Fruit fly (Drosophila melanogaster) whole organism: Measurements from ENCODE around the gene nyo.

Experiments used
- CG8478 ChIP-seq: fragments of >200 bp; optimal IDR thresholded peaks from 2 replicates; lab custom pipeline; 2018; ENCODE audit warnings: inconsistent platforms
- Dll ChIP-seq: fragments of >200 bp; optimal IDR thresholded peaks from 2 replicates; lab custom pipeline; 2017
- EcR ChIP-seq, 2 experiments: fragments of >200 bp; optimal IDR thresholded peaks; 2 replicates each; lab custom pipeline; 2017; ENCODE audit warnings: missing biosample characterization in 2 of 2, missing genetic modification characterization in 2 of 2, missing genetic modification reagents in 2 of 2
- pan ChIP-seq: fragments of >200 bp; optimal IDR thresholded peaks from 2 replicates; lab custom pipeline; 2017
- psq ChIP-seq: fragments of >200 bp; optimal IDR thresholded peaks from 2 replicates; lab custom pipeline; 2017
- usp ChIP-seq: fragments of >200 bp; optimal IDR thresholded peaks from 2 replicates; lab custom pipeline; 2017; ENCODE audit warnings: missing biosample characterization, missing genetic modification characterization, mixed read lengths

The nyo gene

dm6 chr3R:31558720-31559280, 16.0 kb downstream of the nyo start:
- no peak for TF ChIP-seq usp (GFP tag; lab: Kevin White, UChicago)
- no peak for TF ChIP-seq CG8478
- TF ChIP-seq pan (lab: Kevin White, UChicago), result no peak
- no peak for TF ChIP-seq psq (lab: Kevin White, UChicago)
- TF ChIP-seq EcR (GFP tag; optimal IDR thresholded peaks at IDR 0.05; lab: Kevin White, UChicago), result no peak
- TF ChIP-seq Dll (lab: Kevin White, UChicago), result no peak

- TF ChIP-seq Dll (lab: Kevin White, UChicago) (no peak), psq (lab: Kevin White, UChicago) (no peak), usp (GFP tag; lab: Kevin White, UChicago) (no peak), EcR (GFP tag; optimal IDR thresholded peaks at IDR 0.05; lab: Kevin White, UChicago) (peak in 1 of 2 experiments; percentile 0), CG8478 (no peak)
These were observed 16.9 kb downstream of the nyo start for dm6 chr3R:31559781-31560180.

dm6 chr3R:31564164-31564563, 21.3 kb downstream of the nyo start:
- TF ChIP-seq psq (lab: Kevin White, UChicago) (no peak), pan (lab: Kevin White, UChicago) (no peak), EcR (GFP tag; optimal IDR thresholded peaks at IDR 0.05; lab: Kevin White, UChicago) (no peak), CG8478 (no peak), Dll (lab: Kevin White, UChicago) (no peak), usp (GFP tag; lab: Kevin White, UChicago) (no peak)

dm6 chr3R:31564588-31564987, 21.8 kb downstream of the nyo start:
- TF ChIP-seq Dll (lab: Kevin White, UChicago) (no peak), CG8478 (no peak), psq (lab: Kevin White, UChicago) (no peak)

- TF ChIP-seq EcR (GFP tag; optimal IDR thresholded peaks at IDR 0.05; lab: Kevin White, UChicago) (no peak), usp (GFP tag; lab: Kevin White, UChicago) (no peak), CG8478 (no peak), Dll (lab: Kevin White, UChicago) (no peak), psq (lab: Kevin White, UChicago) (no peak), pan (lab: Kevin White, UChicago) (no peak)
These were observed 22.9 kb downstream of the nyo start for dm6 chr3R:31565738-31566137.

- TF ChIP-seq psq (lab: Kevin White, UChicago), result no peak
- no peak for TF ChIP-seq EcR (GFP tag; optimal IDR thresholded peaks at IDR 0.05; lab: Kevin White, UChicago)
- no peak for TF ChIP-seq CG8478
- TF ChIP-seq Dll (lab: Kevin White, UChicago), result no peak
- no peak for TF ChIP-seq usp (GFP tag; lab: Kevin White, UChicago)
- no peak for TF ChIP-seq pan (lab: Kevin White, UChicago)
These were observed 23.9 kb downstream of the nyo start for dm6 chr3R:31566738-31567137.

- TF ChIP-seq Dll (lab: Kevin White, UChicago) (no peak), usp (GFP tag; lab: Kevin White, UChicago) (no peak), psq (lab: Kevin White, UChicago) (no peak), CG8478 (no peak), EcR (GFP tag; optimal IDR thresholded peaks at IDR 0.05; lab: Kevin White, UChicago) (no peak)
These were observed 29.1 kb downstream of the nyo start, which contains the start of gene gammaCOP for dm6 chr3R:31571885-31572292. Gene gammaCOP (plus strand): TSS chr3R:31572143.

- TF ChIP-seq usp (GFP tag; lab: Kevin White, UChicago) (no peak), Dll (lab: Kevin White, UChicago) (no peak), psq (lab: Kevin White, UChicago) (no peak), pan (lab: Kevin White, UChicago) (no peak), CG8478 (no peak), EcR (GFP tag; optimal IDR thresholded peaks at IDR 0.05; lab: Kevin White, UChicago) (no peak)
These were observed 34.5 kb downstream of the nyo start for dm6 chr3R:31577351-31577750.

- TF ChIP-seq pan (lab: Kevin White, UChicago), result no peak
- no peak for TF ChIP-seq CG8478
- no peak for TF ChIP-seq usp (GFP tag; lab: Kevin White, UChicago)
- TF ChIP-seq Dll (lab: Kevin White, UChicago), result peak; percentile 57
- no peak for TF ChIP-seq EcR (GFP tag; optimal IDR thresholded peaks at IDR 0.05; lab: Kevin White, UChicago)
These were observed 37.2 kb downstream of the nyo start for dm6 chr3R:31580032-31580431.

- TF ChIP-seq psq (lab: Kevin White, UChicago) (no peak), CG8478 (no peak), Dll (lab: Kevin White, UChicago) (no peak), usp (GFP tag; lab: Kevin White, UChicago) (no peak), pan (lab: Kevin White, UChicago) (no peak), EcR (GFP tag; optimal IDR thresholded peaks at IDR 0.05; lab: Kevin White, UChicago) (no peak)
These were observed 37.8 kb downstream of the nyo start, which contains the start of the genes pygo and rod for dm6 chr3R:31580586-31580994. Gene pygo (minus strand): TSS chr3R:31580699. Gene rod (plus strand): TSS chr3R:31580951.

- TF ChIP-seq pan (lab: Kevin White, UChicago) (no peak), EcR (GFP tag; optimal IDR thresholded peaks at IDR 0.05; lab: Kevin White, UChicago) (no peak), psq (lab: Kevin White, UChicago) (no peak), CG8478 (no peak), usp (GFP tag; lab: Kevin White, UChicago) (no peak), Dll (lab: Kevin White, UChicago) (no peak)
These were observed 45.5 kb downstream of the nyo start, which contains the start of gene CG1635 for dm6 chr3R:31588374-31588773. Gene CG1635 (plus strand): TSS chr3R:31588673.

- TF ChIP-seq CG8478 (no peak), Dll (lab: Kevin White, UChicago) (no peak)
These were observed 47.4 kb downstream of the nyo start, which contains the start of gene CG1638 for dm6 chr3R:31590281-31590680. Gene CG1638 (plus strand): TSS chr3R:31590581.
